Fruit fly (Drosophila melanogaster) whole organism, embryonic: ENCODE measurements around the gene Ir25a.

Experiments used
- Adf1 ChIP-seq: fragments of 200-800 bp; sonication (Bioruptor generic); IDR thresholded peaks from 2 replicates; pipeline ENCODE4 v1.3.6; 2022; ENCODE audit warnings: missing biosample characterization, missing genetic modification characterization
- B-H2 ChIP-seq: fragments of 200-800 bp; sonication (Bioruptor generic); optimal IDR thresholded peaks from 2 replicates; lab custom pipeline; 2018; ENCODE audit warnings: missing biosample characterization, mild to moderate bottlenecking, missing genetic modification characterization
- CG13123 ChIP-seq: fragments of 200-800 bp; sonication (Bioruptor generic); optimal IDR thresholded peaks from 2 replicates; lab custom pipeline; 2016; ENCODE audit warnings: missing biosample characterization, missing genetic modification characterization
- CG17385 ChIP-seq: fragments of 200-800 bp; sonication (Bioruptor generic); optimal IDR thresholded peaks from 3 replicates; lab custom pipeline; 2018; ENCODE audit warnings: missing biosample characterization, mild to moderate bottlenecking, missing genetic modification characterization
- CG17802 ChIP-seq: fragments of 200-800 bp; sonication (Bioruptor generic); optimal IDR thresholded peaks from 2 replicates; lab custom pipeline; 2018; ENCODE audit warnings: missing biosample characterization, mild to moderate bottlenecking, missing genetic modification characterization, moderate library complexity
- CG2875 ChIP-seq: fragments of 200-800 bp; sonication (Bioruptor generic); optimal IDR thresholded peaks from 2 replicates; lab custom pipeline; 2017; ENCODE audit warnings: missing biosample characterization, mild to moderate bottlenecking, missing genetic modification characterization, missing genetic modification reagents
- CG32532 ChIP-seq: fragments of 200-800 bp; sonication (Bioruptor generic); IDR thresholded peaks from 2 replicates; pipeline ENCODE4 v1.3.6; 2022; ENCODE audit warnings: missing biosample characterization, missing genetic modification characterization
- CG32772 ChIP-seq: fragments of 200-800 bp; sonication (Bioruptor generic); IDR thresholded peaks from 2 replicates; pipeline ENCODE4 v1.3.6; 2022; ENCODE audit warnings: missing biosample characterization, missing genetic modification characterization
- CG3407 ChIP-seq: fragments of 200-800 bp; sonication (Bioruptor generic); optimal IDR thresholded peaks from 2 replicates; lab custom pipeline; 2018; ENCODE audit warnings: missing biosample characterization, mild to moderate bottlenecking, missing genetic modification characterization
- CG6689 ChIP-seq: fragments of 200-800 bp; sonication (Bioruptor generic); IDR thresholded peaks from 2 replicates; pipeline ENCODE4 v1.3.6; 2022; ENCODE audit warnings: missing biosample characterization, missing genetic modification characterization
- CG7357 ChIP-seq: fragments of 200-800 bp; sonication (Bioruptor generic); IDR thresholded peaks from 3 replicates; pipeline ENCODE4 v1.3.6; 2022; ENCODE audit warnings: missing biosample characterization, missing genetic modification characterization
- CG8359 ChIP-seq: fragments of 200-800 bp; sonication (Bioruptor generic); optimal IDR thresholded peaks from 2 replicates; lab custom pipeline; 2017; ENCODE audit warnings: missing biosample characterization, mild to moderate bottlenecking, missing genetic modification characterization, borderline replicate concordance
- CG8478 ChIP-seq: fragments of >200 bp; optimal IDR thresholded peaks from 2 replicates; lab custom pipeline; 2018
- Dek ChIP-seq: fragments of 200-800 bp; sonication (Bioruptor generic); optimal IDR thresholded peaks from 3 replicates; lab custom pipeline; 2019; ENCODE audit warnings: missing biosample characterization, mild to moderate bottlenecking, missing genetic modification characterization, moderate library complexity
- Dll ChIP-seq: fragments of 200-800 bp; sonication (Bioruptor generic); IDR thresholded peaks from 4 replicates; pipeline ENCODE4 v1.3.6; 2022; ENCODE audit warnings: missing biosample characterization, missing genetic modification characterization; ENCODE audit not compliant: partially characterized antibody
- Dp ChIP-seq: fragments of 200-800 bp; sonication (Bioruptor generic); optimal IDR thresholded peaks from 2 replicates; lab custom pipeline; 2018; ENCODE audit warnings: missing biosample characterization, mild to moderate bottlenecking, missing genetic modification characterization, moderate library complexity
- Ets97D ChIP-seq: fragments of 200-800 bp; sonication (Bioruptor generic); optimal IDR thresholded peaks from 3 replicates; lab custom pipeline; 2016; ENCODE audit warnings: missing biosample characterization, missing genetic modification characterization
- HLH54F ChIP-seq: fragments of 200-800 bp; sonication (Bioruptor generic); optimal IDR thresholded peaks from 3 replicates; lab custom pipeline; 2016; ENCODE audit warnings: missing biosample characterization, missing genetic modification characterization
- HLHmδ ChIP-seq: fragments of 200-800 bp; sonication (Bioruptor generic); optimal IDR thresholded peaks from 2 replicates; lab custom pipeline; 2018; ENCODE audit warnings: missing biosample characterization, mild to moderate bottlenecking, missing genetic modification characterization, moderate library complexity
- Hmr ChIP-seq: fragments of 200-800 bp; sonication (Bioruptor generic); optimal IDR thresholded peaks from 3 replicates; lab custom pipeline; 2017; ENCODE audit warnings: mild to moderate bottlenecking, missing biosample characterization, missing genetic modification reagents, missing genetic modification characterization
- Hr51 ChIP-seq, 2 experiments: fragments of 200-800 bp; sonication (Bioruptor generic); optimal IDR thresholded peaks; 2 replicates in 1 of 2; 3 replicates in 1 of 2; lab custom pipeline; 2016 to 2018; ENCODE audit warnings: missing biosample characterization in 2 of 2, missing genetic modification characterization in 2 of 2, mild to moderate bottlenecking in 1 of 2, moderate library complexity in 1 of 2
- MTF-1 ChIP-seq: fragments of 200-800 bp; sonication (Bioruptor generic); optimal IDR thresholded peaks from 2 replicates; lab custom pipeline; 2018; ENCODE audit warnings: missing biosample characterization, mild to moderate bottlenecking, missing genetic modification characterization, borderline replicate concordance
- NK7.1 ChIP-seq: fragments of 200-800 bp; sonication (Bioruptor generic); optimal IDR thresholded peaks from 3 replicates; lab custom pipeline; 2016; ENCODE audit warnings: missing biosample characterization, missing genetic modification characterization
- Opbp ChIP-seq: fragments of 200-800 bp; sonication (Bioruptor generic); IDR thresholded peaks from 3 replicates; pipeline ENCODE4 v1.3.6; 2022; ENCODE audit warnings: missing biosample characterization, missing genetic modification characterization; ENCODE audit not compliant: partially characterized antibody
- Ptx1 ChIP-seq: fragments of 200-800 bp; sonication (Bioruptor generic); IDR thresholded peaks from 2 replicates; pipeline ENCODE4 v1.3.6; 2022; ENCODE audit warnings: missing biosample characterization, missing genetic modification characterization
- Spps ChIP-seq: fragments of 200-800 bp; sonication (Bioruptor generic); optimal IDR thresholded peaks from 2 replicates; lab custom pipeline; 2018; ENCODE audit warnings: missing biosample characterization, mild to moderate bottlenecking, missing genetic modification characterization
- Usf ChIP-seq: fragments of 200-800 bp; sonication (Bioruptor generic); optimal IDR thresholded peaks from 2 replicates; lab custom pipeline; 2017; ENCODE audit warnings: missing genotype, missing biosample characterization, missing genetic modification characterization
- Xbp1 ChIP-seq: fragments of 200-800 bp; sonication (Bioruptor generic); optimal IDR thresholded peaks from 3 replicates; lab custom pipeline; 2016; ENCODE audit warnings: missing biosample characterization, mild to moderate bottlenecking, missing genetic modification characterization
- cas ChIP-seq: fragments of 200-800 bp; sonication (Bioruptor generic); IDR thresholded peaks from 2 replicates; pipeline ENCODE4 v1.3.6; 2022; ENCODE audit warnings: missing biosample characterization, missing genetic modification characterization
- crol ChIP-seq: fragments of 200-800 bp; sonication (Bioruptor generic); IDR thresholded peaks from 2 replicates; pipeline ENCODE4 v1.3.6; 2022; ENCODE audit warnings: missing biosample characterization, missing genetic modification characterization
- dati ChIP-seq: fragments of 200-800 bp; sonication (Bioruptor generic); IDR thresholded peaks from 2 replicates; pipeline ENCODE4 v1.3.6; 2022; ENCODE audit warnings: missing biosample characterization, missing genetic modification characterization
- dimm ChIP-seq: fragments of 200-800 bp; sonication (Bioruptor generic); IDR thresholded peaks from 2 replicates; pipeline ENCODE4 v1.3.6; 2022; ENCODE audit warnings: missing biosample characterization, missing genetic modification characterization
- dmrt11E ChIP-seq: fragments of 200-800 bp; sonication (Bioruptor generic); optimal IDR thresholded peaks from 3 replicates; lab custom pipeline; 2018; ENCODE audit warnings: missing biosample characterization, mild to moderate bottlenecking, missing genetic modification characterization, moderate library complexity
- ewg ChIP-seq: fragments of 200-800 bp; sonication (Bioruptor generic); optimal IDR thresholded peaks from 3 replicates; lab custom pipeline; 2017; ENCODE audit warnings: mild to moderate bottlenecking, missing biosample characterization, missing genetic modification reagents, missing genetic modification characterization
- eyg ChIP-seq: fragments of 200-800 bp; sonication (Bioruptor generic); optimal IDR thresholded peaks from 3 replicates; lab custom pipeline; 2016; ENCODE audit warnings: missing biosample characterization, missing genetic modification characterization
- gsb-n ChIP-seq: fragments of 200-800 bp; sonication (Bioruptor generic); optimal IDR thresholded peaks from 3 replicates; lab custom pipeline; 2018; ENCODE audit warnings: missing biosample characterization, mild to moderate bottlenecking, missing genetic modification characterization
- her ChIP-seq: fragments of 200-800 bp; sonication (Bioruptor generic); optimal IDR thresholded peaks from 2 replicates; lab custom pipeline; 2016; ENCODE audit warnings: missing biosample characterization, missing genetic modification characterization
- hth ChIP-seq: fragments of >200 bp; optimal IDR thresholded peaks from 2 replicates; lab custom pipeline; 2017; ENCODE audit warnings: inconsistent platforms
- jigr1 ChIP-seq: fragments of 200-800 bp; sonication (Bioruptor generic); IDR thresholded peaks from 3 replicates; pipeline ENCODE4 v1.3.6; 2022; ENCODE audit warnings: missing biosample characterization, missing genetic modification characterization
- jing ChIP-seq: fragments of 200-800 bp; sonication (Bioruptor generic); optimal IDR thresholded peaks from 2 replicates; lab custom pipeline; 2018; ENCODE audit warnings: missing biosample characterization, mild to moderate bottlenecking, missing genetic modification characterization
- maf-S ChIP-seq: fragments of 200-800 bp; sonication (Bioruptor generic); optimal IDR thresholded peaks from 2 replicates; lab custom pipeline; 2016; ENCODE audit warnings: missing biosample characterization, missing genetic modification characterization
- onecut ChIP-seq: fragments of 200-800 bp; sonication (Bioruptor generic); IDR thresholded peaks from 2 replicates; pipeline ENCODE4 v1.3.6; 2022; ENCODE audit warnings: missing biosample characterization, missing genetic modification characterization
- otp ChIP-seq: fragments of 200-800 bp; sonication (Bioruptor generic); IDR thresholded peaks from 3 replicates; pipeline ENCODE4, ENCODE4 v1.3.6; 2022; ENCODE audit warnings: missing biosample characterization, missing genetic modification characterization
- pita ChIP-seq: fragments of 200-800 bp; sonication (Bioruptor generic); optimal IDR thresholded peaks from 2 replicates; lab custom pipeline; 2017; ENCODE audit warnings: missing biosample characterization, mild to moderate bottlenecking, missing genetic modification characterization
- prd ChIP-seq, 3 experiments: fragments of >200 bp in 2 of 3; fragments of 200-800 bp in 1 of 3; sonication (Bioruptor generic) in 1 of 3; optimal IDR thresholded peaks in 2 of 3; IDR thresholded peaks in 1 of 3; 2 replicates in 2 of 3; 3 replicates in 1 of 3; pipeline versions ENCODE4 v1.3.6 to Lab custom; 2017 to 2022; ENCODE audit warnings: missing biosample characterization in 1 of 3, missing genetic modification characterization in 1 of 3
- sens ChIP-seq: fragments of 200-800 bp; sonication (Bioruptor generic); peaks from one replicate; lab custom pipeline; 2016; ENCODE audit warnings: missing biosample characterization, missing genetic modification characterization
- sug ChIP-seq: fragments of 200-800 bp; optimal IDR thresholded peaks from 2 replicates; lab custom pipeline; 2019; ENCODE audit warnings: missing biosample characterization, mild to moderate bottlenecking, missing genetic modification characterization, moderate library complexity
- tap ChIP-seq: fragments of 200-800 bp; optimal IDR thresholded peaks from 3 replicates; lab custom pipeline; 2019; ENCODE audit warnings: missing biosample characterization, mild to moderate bottlenecking, missing genetic modification characterization, moderate library complexity
- tll ChIP-seq, 2 experiments: fragments of 200-800 bp in 1 of 2; fragments of >200 bp in 1 of 2; sonication (Bioruptor generic) in 1 of 2; optimal IDR thresholded peaks; 2 replicates each; lab custom pipeline; 2017 to 2019; ENCODE audit warnings: missing biosample characterization in 2 of 2, missing genetic modification characterization in 2 of 2, mild to moderate bottlenecking in 1 of 2, moderate library complexity in 1 of 2
- twi ChIP-seq: fragments of 200-800 bp; optimal IDR thresholded peaks from 2 replicates; lab custom pipeline; 2019; ENCODE audit warnings: missing biosample characterization, mild to moderate bottlenecking, missing genetic modification characterization, moderate library complexity
- tx ChIP-seq: fragments of 200-800 bp; sonication (Bioruptor generic); optimal IDR thresholded peaks from 2 replicates; lab custom pipeline; 2016; ENCODE audit warnings: missing biosample characterization, missing genetic modification characterization
- zfh2 ChIP-seq: fragments of 200-800 bp; sonication (Bioruptor generic); optimal IDR thresholded peaks from 2 replicates; lab custom pipeline; 2016; ENCODE audit warnings: missing biosample characterization, missing genetic modification characterization

Gene Ir25a

DNA sequence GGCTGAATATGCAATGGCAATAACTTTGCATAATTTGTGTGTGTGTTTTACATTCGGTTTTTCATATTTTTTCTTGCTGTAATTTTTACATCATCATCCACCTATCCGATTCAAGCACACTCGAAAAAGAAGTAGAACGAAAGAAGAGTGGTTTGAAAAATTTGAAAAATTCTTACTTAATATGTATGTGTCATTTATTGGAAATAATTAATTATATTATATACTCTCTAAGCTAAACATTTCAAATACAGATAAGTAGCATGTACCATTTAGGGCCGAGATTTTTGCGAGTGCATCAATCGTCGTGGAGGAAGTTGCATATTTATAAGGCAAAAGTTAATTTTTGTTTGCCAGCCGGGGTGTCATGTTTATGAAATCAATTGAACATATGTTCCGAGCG is 29.0 kb downstream of the Ir25a start (continued):
- TF ChIP-seq Ets97D (GFP tag; lab: Kevin White, UChicago) (no peak), twi (tag; lab: Kevin White, UChicago) (no peak), jing (GFP tag; lab: Kevin White, UChicago) (no peak), CG17802 (no peak), Hr51 (GFP tag; optimal IDR thresholded peaks at IDR 0.05; lab: Kevin White, UChicago) (peak in 1 of 2 experiments; percentile 62), CG8359 (GFP tag; lab: Kevin White, UChicago) (no peak), cas (GFP tag; lab: Robert Waterston, UW) (no peak), onecut (GFP tag; lab: Robert Waterston, UW) (no peak), CG17385 (GFP tag; lab: Kevin White, UChicago) (no peak), dati (GFP tag; lab: Robert Waterston, UW) (no peak), CG8478 (lab: Kevin White, UChicago) (no peak), maf-S (GFP tag; lab: Kevin White, UChicago) (no peak), crol (GFP tag; lab: Robert Waterston, UW) (no peak), hth (lab: Kevin White, UChicago) (no peak), sug (tag; lab: Kevin White, UChicago) (no peak), Dll (no peak), Usf (GFP tag; lab: Kevin White, UChicago) (no peak), CG6689 (GFP tag; lab: Robert Waterston, UW) (0 out of 2 replicates have a peak, but pooled peaks have one; percentile 23), Dek (no peak), tap (tag; lab: Kevin White, UChicago) (peak; percentile 15), Dp (GFP tag; lab: Kevin White, UChicago) (no peak), prd (optimal IDR thresholded peaks at IDR 0.05; lab: Kevin White, UChicago) (no peak), prd (GFP tag; IDR thresholded peaks at IDR 0.05; lab: Robert Waterston, UW) (no peak), HLH54F (no peak), jigr1 (no peak), Ptx1 (GFP tag; lab: Robert Waterston, UW) (peak; percentile 64), zfh2 (GFP tag; lab: Kevin White, UChicago) (no peak), eyg (no peak), gsb-n (tag; lab: Kevin White, UChicago) (no peak), tx (no peak), dmrt11E (tag; lab: Kevin White, UChicago) (no peak), CG3407 (GFP tag; lab: Kevin White, UChicago) (no peak), her (GFP tag; lab: Kevin White, UChicago) (no peak), Hmr (GFP tag; lab: Kevin White, UChicago) (no peak), tll (GFP tag; optimal IDR thresholded peaks at IDR 0.05; lab: Kevin White, UChicago) (no peak), Spps (tag; lab: Kevin White, UChicago) (no peak), ewg (GFP tag; lab: Kevin White, UChicago) (no peak), NK7.1 (GFP tag; lab: Kevin White, UChicago) (no peak), HLHmδ (no peak), pita (GFP tag; lab: Kevin White, UChicago) (no peak), CG32532 (no peak), MTF-1 (GFP tag; lab: Kevin White, UChicago) (no peak), CG2875 (no peak), CG7357 (no peak), otp (GFP tag; lab: Robert Waterston, UW) (no peak), sens (GFP tag; lab: Kevin White, UChicago) (peak; percentile 55), B-H2 (no peak), Adf1 (no peak), CG13123 (GFP tag; lab: Kevin White, UChicago) (no peak), CG32772 (no peak), dimm (no peak), Xbp1 (GFP tag; lab: Kevin White, UChicago) (peak; percentile 15), Opbp (GFP tag; lab: Robert Waterston, UW) (no peak)
